Worm (Caenorhabditis elegans): ENCODE results near the gene W02D7.11.

DNA sequence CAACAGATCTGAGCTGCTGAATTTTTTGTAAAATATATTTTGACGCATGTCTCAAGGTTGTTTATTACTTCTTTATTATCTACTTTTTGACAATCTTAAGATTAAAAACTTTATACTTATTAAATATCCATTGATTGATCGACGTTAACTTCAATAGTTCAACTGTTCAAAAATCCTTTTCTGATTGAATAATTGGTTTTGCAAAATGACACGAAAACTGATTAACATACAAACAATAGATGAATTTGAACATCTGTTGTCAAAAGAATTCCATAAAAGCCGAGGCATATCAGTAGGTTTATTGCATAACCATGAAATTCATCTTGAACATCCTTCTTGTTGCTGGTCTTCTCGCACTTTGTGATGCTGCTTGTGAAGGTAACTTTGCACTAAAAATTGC, 6.9 kb upstream of the W02D7.11 start, which contains the start of gene W02D7.12:
- TF ChIP-seq dao-5 (tag; optimal IDR thresholded peaks at IDR 0.05) (no peak), W03F9.2 (tag; optimal IDR thresholded peaks at IDR 0.05) (no peak)
